Fruit fly (Drosophila melanogaster) whole organism, embryonic: ENCODE measurements around the gene CG13369.

Experiments
- CG10543 ChIP-seq: fragments of 200-800 bp; sonication (Bioruptor generic); optimal IDR thresholded peaks from 3 replicates; lab custom pipeline; 2017; ENCODE audit warnings: missing biosample characterization, mild to moderate bottlenecking, missing genetic modification characterization, moderate library complexity
- CG10654 ChIP-seq: fragments of 200-800 bp; sonication (Bioruptor generic); optimal IDR thresholded peaks from 2 replicates; lab custom pipeline; 2016; ENCODE audit warnings: missing biosample characterization, missing genetic modification characterization
- CG10959 ChIP-seq: fragments of 200-800 bp; sonication (Bioruptor generic); IDR thresholded peaks from 2 replicates; pipeline ENCODE4 v1.3.6; 2022; ENCODE audit warnings: missing biosample characterization, missing genetic modification characterization
- CG11504 ChIP-seq: fragments of 200-800 bp; sonication (Bioruptor generic); optimal IDR thresholded peaks from 3 replicates; lab custom pipeline; 2019; ENCODE audit warnings: missing biosample characterization, mild to moderate bottlenecking, missing genetic modification characterization, moderate library complexity
- CG11560 ChIP-seq: fragments of 200-800 bp; sonication (Bioruptor generic); IDR thresholded peaks from 3 replicates; pipeline ENCODE4 v1.3.6; 2022; ENCODE audit warnings: missing biosample characterization, missing genetic modification characterization
- CG12744 ChIP-seq: fragments of 200-800 bp; sonication (Bioruptor generic); optimal IDR thresholded peaks from 2 replicates; lab custom pipeline; 2016; ENCODE audit warnings: missing biosample characterization, missing genetic modification characterization
- CG13287 ChIP-seq: fragments of 200-800 bp; sonication (Bioruptor generic); IDR thresholded peaks from 2 replicates; pipeline ENCODE4 v1.3.6; 2022; ENCODE audit warnings: missing biosample characterization, missing genetic modification characterization; ENCODE audit not compliant: partially characterized antibody
- CG13775 ChIP-seq: fragments of 200-800 bp; sonication (Bioruptor generic); optimal IDR thresholded peaks from 3 replicates; lab custom pipeline; 2017; ENCODE audit warnings: missing biosample characterization, mild to moderate bottlenecking, missing genetic modification characterization
- CG14014 ChIP-seq: fragments of 200-800 bp; sonication (Bioruptor generic); IDR thresholded peaks from 2 replicates; pipeline ENCODE4 v1.3.6; 2022; ENCODE audit warnings: missing biosample characterization, missing genetic modification characterization
- CG2129 ChIP-seq: fragments of 200-800 bp; sonication (Bioruptor generic); IDR thresholded peaks from 2 replicates; pipeline ENCODE4 v1.3.6; 2022; ENCODE audit warnings: missing biosample characterization, missing genetic modification characterization; ENCODE audit not compliant: partially characterized antibody
- CG2889 ChIP-seq: fragments of 200-800 bp; sonication (Bioruptor generic); IDR thresholded peaks from 3 replicates; pipeline ENCODE4 v1.3.6; 2022; ENCODE audit warnings: missing biosample characterization, missing genetic modification characterization
- CG30020 ChIP-seq: fragments of 200-800 bp; optimal IDR thresholded peaks from 2 replicates; lab custom pipeline; 2019; ENCODE audit warnings: missing biosample characterization, mild to moderate bottlenecking, missing genetic modification characterization, moderate library complexity
- CG31441 ChIP-seq: fragments of 200-800 bp; sonication (Bioruptor generic); IDR thresholded peaks from 2 replicates; pipeline ENCODE4 v1.3.6; 2022; ENCODE audit warnings: missing biosample characterization, missing genetic modification characterization
- CG34376 ChIP-seq: fragments of 200-800 bp; sonication (Bioruptor generic); optimal IDR thresholded peaks from 2 replicates; lab custom pipeline; 2018; ENCODE audit warnings: missing biosample characterization, mild to moderate bottlenecking, missing genetic modification characterization
- CG4328 ChIP-seq: fragments of 200-800 bp; sonication (Bioruptor generic); optimal IDR thresholded peaks from 3 replicates; lab custom pipeline; 2017; ENCODE audit warnings: missing biosample characterization, missing genetic modification reagents, missing genetic modification characterization
- CG4404 ChIP-seq: fragments of 200-800 bp; sonication (Bioruptor generic); IDR thresholded peaks from 2 replicates; pipeline ENCODE4 v1.3.6; 2022; ENCODE audit warnings: missing biosample characterization, missing genetic modification characterization
- CG6654 ChIP-seq: fragments of 200-800 bp; sonication (Bioruptor generic); optimal IDR thresholded peaks from 2 replicates; lab custom pipeline; 2017; ENCODE audit warnings: missing biosample characterization, mild to moderate bottlenecking, missing genetic modification characterization
- CG8359 ChIP-seq: fragments of 200-800 bp; sonication (Bioruptor generic); optimal IDR thresholded peaks from 2 replicates; lab custom pipeline; 2017; ENCODE audit warnings: missing biosample characterization, mild to moderate bottlenecking, missing genetic modification characterization, borderline replicate concordance
- CG8478 ChIP-seq: fragments of >200 bp; optimal IDR thresholded peaks from 2 replicates; lab custom pipeline; 2018
- Chrac-16 ChIP-seq: fragments of 200-800 bp; sonication (Bioruptor generic); optimal IDR thresholded peaks from 3 replicates; lab custom pipeline; 2016; ENCODE audit warnings: missing biosample characterization, missing genetic modification characterization
- E2f1 ChIP-seq: fragments of 200-800 bp; sonication (Bioruptor generic); IDR thresholded peaks from 2 replicates; pipeline ENCODE4 v1.3.6; 2022; ENCODE audit warnings: missing biosample characterization, missing genetic modification characterization
- HLH54F ChIP-seq: fragments of 200-800 bp; sonication (Bioruptor generic); optimal IDR thresholded peaks from 3 replicates; lab custom pipeline; 2016; ENCODE audit warnings: missing biosample characterization, missing genetic modification characterization
- HmgD ChIP-seq: fragments of 200-800 bp; sonication (Bioruptor generic); optimal IDR thresholded peaks from 3 replicates; lab custom pipeline; 2016; ENCODE audit warnings: missing biosample characterization, missing genetic modification characterization
- Hmx ChIP-seq: fragments of 200-800 bp; sonication (Bioruptor generic); optimal IDR thresholded peaks from 2 replicates; lab custom pipeline; 2016; ENCODE audit warnings: missing biosample characterization, missing genetic modification characterization
- Jarid2 ChIP-seq: fragments of 200-800 bp; sonication (Bioruptor generic); optimal IDR thresholded peaks from 3 replicates; lab custom pipeline; 2017; ENCODE audit warnings: mild to moderate bottlenecking, missing biosample characterization, missing genetic modification reagents, missing genetic modification characterization
- Kr ChIP-seq: fragments of 200-800 bp; sonication (Bioruptor generic); optimal IDR thresholded peaks from 2 replicates; lab custom pipeline; 2017; ENCODE audit warnings: missing biosample characterization, mild to moderate bottlenecking, missing genetic modification characterization
- Poxn ChIP-seq: fragments of 200-800 bp; sonication (Bioruptor generic); IDR thresholded peaks from 2 replicates; pipeline ENCODE4 v1.3.6; 2022; ENCODE audit warnings: missing biosample characterization, missing genetic modification characterization
- Sox102F ChIP-seq: fragments of 200-800 bp; sonication (Bioruptor generic); optimal IDR thresholded peaks from 2 replicates; lab custom pipeline; 2018; ENCODE audit warnings: missing biosample characterization, mild to moderate bottlenecking, missing genetic modification characterization, moderate library complexity
- Spps ChIP-seq: fragments of 200-800 bp; sonication (Bioruptor generic); optimal IDR thresholded peaks from 2 replicates; lab custom pipeline; 2018; ENCODE audit warnings: missing biosample characterization, mild to moderate bottlenecking, missing genetic modification characterization
- ab ChIP-seq: fragments of 200-800 bp; sonication (Bioruptor generic); optimal IDR thresholded peaks from 2 replicates; lab custom pipeline; 2016; ENCODE audit warnings: missing biosample characterization, missing genetic modification characterization
- cad ChIP-seq: fragments of >200 bp; optimal IDR thresholded peaks from 2 replicates; lab custom pipeline; 2017; ENCODE audit warnings: missing biosample characterization, missing genetic modification characterization
- cato ChIP-seq: fragments of 200-800 bp; sonication (Bioruptor generic); optimal IDR thresholded peaks from 2 replicates; lab custom pipeline; 2016; ENCODE audit warnings: missing biosample characterization, missing genetic modification characterization, borderline replicate concordance
- crp ChIP-seq, 2 experiments: fragments of 200-800 bp; sonication (Bioruptor generic); optimal IDR thresholded peaks; 2 replicates in 1 of 2; 3 replicates in 1 of 2; lab custom pipeline; 2017; ENCODE audit warnings: missing biosample characterization in 2 of 2, missing genetic modification characterization in 2 of 2, mild to moderate bottlenecking in 1 of 2, moderate library complexity in 1 of 2
- dpn ChIP-seq, 2 experiments: fragments of 200-800 bp; sonication (Bioruptor generic); optimal IDR thresholded peaks; 3 replicates each; lab custom pipeline; 2016; ENCODE audit warnings: missing biosample characterization in 2 of 2, missing genetic modification characterization in 2 of 2
- dysf ChIP-seq: fragments of 200-800 bp; sonication (Bioruptor generic); IDR thresholded peaks from 3 replicates; pipeline ENCODE4 v1.3.6; 2022; ENCODE audit warnings: missing biosample characterization, missing genetic modification characterization
- gsb ChIP-seq: fragments of 200-800 bp; sonication (Bioruptor generic); IDR thresholded peaks from 2 replicates; pipeline ENCODE4 v1.3.6; 2022; ENCODE audit warnings: missing biosample characterization, missing genetic modification characterization
- hkb ChIP-seq, 2 experiments: fragments of 200-800 bp in 1 of 2; fragments of >200 bp in 1 of 2; sonication (Bioruptor generic) in 1 of 2; IDR thresholded peaks in 1 of 2; optimal IDR thresholded peaks in 1 of 2; 2 replicates each; pipeline versions ENCODE4 v1.3.6 to Lab custom; 2017 to 2022; ENCODE audit warnings: missing biosample characterization in 1 of 2, missing genetic modification characterization in 1 of 2
- kni ChIP-seq: fragments of 200-800 bp; sonication (Bioruptor generic); optimal IDR thresholded peaks from 3 replicates; lab custom pipeline; 2017; ENCODE audit warnings: mild to moderate bottlenecking, missing biosample characterization, missing genetic modification reagents, missing genetic modification characterization
- nerfin-1 ChIP-seq: fragments of 200-800 bp; sonication (Bioruptor generic); optimal IDR thresholded peaks from 3 replicates; lab custom pipeline; 2019; ENCODE audit warnings: missing biosample characterization, mild to moderate bottlenecking, missing genetic modification characterization, moderate library complexity
- nerfin-2 ChIP-seq: fragments of 200-800 bp; sonication (Bioruptor generic); IDR thresholded peaks from 2 replicates; pipeline ENCODE4 v1.3.6; 2022; ENCODE audit warnings: missing biosample characterization, missing genetic modification characterization; ENCODE audit not compliant: partially characterized antibody
- org-1 ChIP-seq: fragments of 200-800 bp; sonication (Bioruptor generic); optimal IDR thresholded peaks from 2 replicates; lab custom pipeline; 2017; ENCODE audit warnings: missing biosample characterization, missing genetic modification characterization
- pho ChIP-seq: fragments of 200-800 bp; sonication (Bioruptor generic); optimal IDR thresholded peaks from 2 replicates; lab custom pipeline; 2016; ENCODE audit warnings: missing biosample characterization, missing genetic modification characterization
- ro ChIP-seq: fragments of 200-800 bp; sonication (Bioruptor generic); IDR thresholded peaks from 2 replicates; pipeline ENCODE4 v1.3.6; 2022; ENCODE audit warnings: missing biosample characterization, missing genetic modification characterization
- sc ChIP-seq, 3 experiments: fragments of >200 bp in 2 of 3; fragments of 200-800 bp in 1 of 3; sonication (Bioruptor generic) in 1 of 3; optimal IDR thresholded peaks; 2 replicates in 2 of 3; 3 replicates in 1 of 3; lab custom pipeline; 2017; ENCODE audit warnings: mild to moderate bottlenecking in 1 of 3, missing biosample characterization in 1 of 3, missing genetic modification characterization in 1 of 3, missing genetic modification reagents in 1 of 3
- seq ChIP-seq: fragments of 200-800 bp; sonication (Bioruptor generic); IDR thresholded peaks from 2 replicates; pipeline ENCODE4 v1.3.6; 2022; ENCODE audit warnings: missing biosample characterization, missing genetic modification characterization
- ssp ChIP-seq: fragments of 200-800 bp; sonication (Bioruptor generic); IDR thresholded peaks from 2 replicates; pipeline ENCODE4 v1.3.6; 2022; ENCODE audit warnings: missing biosample characterization, missing genetic modification characterization
- stc ChIP-seq: fragments of 200-800 bp; sonication (Bioruptor generic); IDR thresholded peaks from 2 replicates; pipeline ENCODE4 v1.3.6; 2022; ENCODE audit warnings: missing biosample characterization, missing genetic modification characterization
- tap ChIP-seq: fragments of 200-800 bp; optimal IDR thresholded peaks from 3 replicates; lab custom pipeline; 2019; ENCODE audit warnings: missing biosample characterization, mild to moderate bottlenecking, missing genetic modification characterization, moderate library complexity
- toy ChIP-seq: fragments of 200-800 bp; sonication (Bioruptor generic); IDR thresholded peaks from 2 replicates; pipeline ENCODE4 v1.3.6; 2022; ENCODE audit warnings: missing biosample characterization, missing genetic modification characterization
- zfh1 ChIP-seq: fragments of 200-800 bp; sonication (Bioruptor generic); IDR thresholded peaks from 3 replicates; pipeline ENCODE4 v1.3.6; 2022; ENCODE audit warnings: missing biosample characterization, missing genetic modification characterization

The CG13369 gene

dm6 chrX:647056-647627 lies 23.9 kb downstream of the CG13369 start, which contains the start of gene Roc1a (continued):
- TF ChIP-seq hkb (optimal IDR thresholded peaks at IDR 0.05; lab: Kevin White, UChicago) = no peak
- TF ChIP-seq hkb (GFP tag; IDR thresholded peaks at IDR 0.05; lab: Robert Waterston, UW) = no peak
- no peak for TF ChIP-seq Spps
- no peak for TF ChIP-seq stc (GFP tag; lab: Robert Waterston, UW)
- no peak for TF ChIP-seq CG8478
- no peak for TF ChIP-seq kni (GFP tag; lab: Kevin White, UChicago)
- TF ChIP-seq CG4328 (GFP tag; lab: Kevin White, UChicago) = no peak
- no peak for TF ChIP-seq CG10654 (GFP tag; lab: Kevin White, UChicago)
- TF ChIP-seq CG34376 (GFP tag; lab: Kevin White, UChicago) = no peak
- no peak for TF ChIP-seq E2f1 (GFP tag; lab: Robert Waterston, UW)
- no peak for TF ChIP-seq org-1 (GFP tag; lab: Kevin White, UChicago)
- TF ChIP-seq CG12744 (GFP tag; lab: Kevin White, UChicago) = no peak
- no peak for TF ChIP-seq CG8359
- TF ChIP-seq CG2889 (GFP tag; lab: Robert Waterston, UW) = no peak
- no peak for TF ChIP-seq CG10543 (GFP tag; lab: Kevin White, UChicago)
- TF ChIP-seq ro (GFP tag; lab: Robert Waterston, UW) = no peak
- TF ChIP-seq Poxn (GFP tag; lab: Robert Waterston, UW) = no peak
- no peak for TF ChIP-seq cato (GFP tag; lab: Kevin White, UChicago)
- TF ChIP-seq gsb (GFP tag; lab: Robert Waterston, UW) = no peak
- TF ChIP-seq seq = no peak
- TF ChIP-seq pho (GFP tag; lab: Kevin White, UChicago) = no peak
- TF ChIP-seq Kr (GFP tag; lab: Kevin White, UChicago) = no peak
- 0 out of 2 replicates have a peak, but pooled peaks have one; percentile 9 for TF ChIP-seq ssp (GFP tag; lab: Robert Waterston, UW)
- no peak for TF ChIP-seq cad (GFP tag; lab: Kevin White, UChicago)
- TF ChIP-seq CG10959 (GFP tag; lab: Robert Waterston, UW) = no peak
- no peak for TF ChIP-seq CG31441 (GFP tag; lab: Robert Waterston, UW)
- no peak for TF ChIP-seq HmgD
- TF ChIP-seq CG4404 (GFP tag; lab: Robert Waterston, UW) = no peak
- no peak for TF ChIP-seq Jarid2 (GFP tag; lab: Kevin White, UChicago)
- 0 out of 3 replicates have a peak, but pooled peaks have one; percentile 21 for TF ChIP-seq zfh1
- peak; percentile 42 for TF ChIP-seq nerfin-2 (GFP tag; lab: Robert Waterston, UW)
- no peak for TF ChIP-seq dysf
- TF ChIP-seq CG2129 (GFP tag; lab: Robert Waterston, UW) = peak; percentile 28; the same call in 1 of the 2 replicates
- TF ChIP-seq dpn (GFP tag; optimal IDR thresholded peaks at IDR 0.05; lab: Kevin White, UChicago) = no peak
- TF ChIP-seq ab = no peak
- TF ChIP-seq CG11560 (tag; lab: Robert Waterston, UW) = no peak
- TF ChIP-seq CG30020 (tag; lab: Kevin White, UChicago) = peak; percentile 25
- TF ChIP-seq toy (GFP tag; lab: Robert Waterston, UW) = no peak
- TF ChIP-seq Hmx (GFP tag; lab: Kevin White, UChicago) = no peak
- peak; percentile 45 for TF ChIP-seq CG13775 (GFP tag; lab: Kevin White, UChicago)
- TF ChIP-seq Sox102F = no peak
- no peak for TF ChIP-seq CG11504 (tag; lab: Kevin White, UChicago)
- TF ChIP-seq crp (GFP tag; optimal IDR thresholded peaks at IDR 0.05; lab: Kevin White, UChicago) = no peak
- no peak for TF ChIP-seq nerfin-1 (tag; lab: Kevin White, UChicago)
- no peak for TF ChIP-seq HLH54F
- TF ChIP-seq CG13287 (GFP tag; lab: Robert Waterston, UW) = peak; percentile 71
- TF ChIP-seq CG6654 = no peak
- no peak for TF ChIP-seq sc (optimal IDR thresholded peaks at IDR 0.05; lab: Kevin White, UChicago)
- TF ChIP-seq sc (GFP tag; optimal IDR thresholded peaks at IDR 0.05; lab: Kevin White, UChicago) = no peak
- no peak for TF ChIP-seq tap
- no peak for TF ChIP-seq CG14014 (GFP tag; lab: Robert Waterston, UW)
- TF ChIP-seq Chrac-16 (GFP tag; lab: Kevin White, UChicago) = no peak
